Worm (Caenorhabditis elegans) whole organism, early embryonic: ENCODE data around the gene C07C7.1.

Source experiments
- B0310.2 ChIP-seq: sonication (generic microtip); optimal IDR thresholded peaks from 2 replicates; lab custom pipeline; 2016; ENCODE audit warnings: mild to moderate bottlenecking, missing genetic modification characterization, missing compliant biosample characterization
- F13C5.2 ChIP-seq: sonication (generic microtip); optimal IDR thresholded peaks from 2 replicates; lab custom pipeline; 2017; ENCODE audit warnings: mild to moderate bottlenecking, missing genetic modification characterization, inconsistent platforms, missing compliant biosample characterization
- aly-1 ChIP-seq: sonication (generic microtip); optimal IDR thresholded peaks from 2 replicates; lab custom pipeline; 2016; ENCODE audit warnings: missing genetic modification characterization, missing compliant biosample characterization
- ama-1 ChIP-seq: fragments of 150-350 bp; optimal IDR thresholded peaks from 2 replicates; lab custom pipeline; 2014
- ceh-13 ChIP-seq: fragments of 200-800 bp; sonication (Bioruptor generic); optimal IDR thresholded peaks from 2 replicates; lab custom pipeline; 2018; ENCODE audit warnings: mild to moderate bottlenecking, missing genetic modification characterization, missing compliant biosample characterization
- ceh-36 ChIP-seq: sonication (generic microtip); optimal IDR thresholded peaks from 2 replicates; lab custom pipeline; 2016; ENCODE audit warnings: missing genetic modification characterization, inconsistent platforms, missing compliant biosample characterization
- ets-7 ChIP-seq: sonication (generic microtip); optimal IDR thresholded peaks from 2 replicates; lab custom pipeline; 2016; ENCODE audit warnings: missing genotype, missing genetic modification characterization, missing compliant biosample characterization
- flt-1 ChIP-seq: fragments of 200-800 bp; sonication (Bioruptor generic); IDR thresholded peaks from 2 replicates; pipeline ENCODE4 v1.3.6; 2022; ENCODE audit warnings: missing genetic modification characterization, missing compliant biosample characterization
- hmbx-1 ChIP-seq: sonication (generic microtip); optimal IDR thresholded peaks from 2 replicates; lab custom pipeline; 2016; ENCODE audit warnings: mild to moderate bottlenecking, missing genetic modification characterization, missing compliant biosample characterization
- hmg-4 ChIP-seq: fragments of 200-800 bp; sonication (Bioruptor generic); optimal IDR thresholded peaks from 2 replicates; lab custom pipeline; 2018; ENCODE audit warnings: mild to moderate bottlenecking, missing genetic modification characterization, missing compliant biosample characterization
- hnd-1 ChIP-seq: sonication (generic microtip); optimal IDR thresholded peaks from 2 replicates; lab custom pipeline; 2016; ENCODE audit warnings: missing genetic modification characterization, missing compliant biosample characterization
- pes-1 ChIP-seq: fragments of 200-800 bp; sonication (Bioruptor generic); IDR thresholded peaks from 2 replicates; pipeline ENCODE4 v1.3.6; 2022; ENCODE audit warnings: missing genetic modification reagents, missing genetic modification characterization, missing compliant biosample characterization
- scrt-1 ChIP-seq: fragments of 200-800 bp; sonication (Bioruptor generic); IDR thresholded peaks from 2 replicates; pipeline ENCODE4 v1.3.6; 2022; ENCODE audit warnings: missing genetic modification characterization, missing compliant biosample characterization
- sea-1 ChIP-seq: fragments of 200-800 bp; sonication (Bioruptor generic); conservative IDR thresholded peaks from 2 replicates; pipeline ENCODE4 v1.3.6; 2022; ENCODE audit warnings: missing genetic modification characterization, missing compliant biosample characterization
- tbx-11 ChIP-seq: fragments of 200-800 bp; sonication (Bioruptor generic); IDR thresholded peaks from 2 replicates; pipeline ENCODE4 v1.3.6; 2022; ENCODE audit warnings: missing genetic modification characterization, missing compliant biosample characterization
- tbx-37 ChIP-seq: fragments of 200-800 bp; sonication (Bioruptor generic); conservative IDR thresholded peaks from 2 replicates; pipeline ENCODE4 v1.3.6; 2022; ENCODE audit warnings: missing genetic modification reagents, missing genetic modification characterization, missing compliant biosample characterization
- tra-4 ChIP-seq: sonication (generic microtip); optimal IDR thresholded peaks from 2 replicates; lab custom pipeline; 2017; ENCODE audit warnings: missing genetic modification characterization, missing compliant biosample characterization

Gene C07C7.1

DNA sequence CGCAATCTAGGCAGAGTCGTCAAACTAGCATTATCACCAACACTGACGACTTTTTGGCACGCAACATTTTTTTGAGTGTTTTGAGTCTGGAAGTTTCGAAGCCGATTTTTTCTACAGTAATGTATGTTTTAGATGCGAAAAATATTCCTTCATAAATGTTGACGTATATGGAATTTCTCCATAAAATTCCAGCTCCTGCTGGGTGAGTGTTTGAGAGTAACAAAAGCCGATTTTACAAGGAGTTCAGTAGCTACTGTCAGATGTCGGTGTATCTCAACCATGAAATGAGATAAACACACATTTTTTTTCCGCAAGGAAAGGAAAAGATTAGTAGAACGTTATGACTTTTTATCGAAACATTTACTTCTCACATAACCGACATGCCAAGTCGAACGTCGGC, 30.2 kb downstream of the C07C7.1 start:
- no peak for TF ChIP-seq sea-1 (GFP tag; lab: Robert Waterston, UW)
- TF ChIP-seq F13C5.2, result no peak
- TF ChIP-seq B0310.2 (tag; lab: Kevin White, UChicago), result no peak
- TF ChIP-seq ama-1, result no peak
- TF ChIP-seq ceh-36 (tag; lab: Kevin White, UChicago), result no peak

DNA sequence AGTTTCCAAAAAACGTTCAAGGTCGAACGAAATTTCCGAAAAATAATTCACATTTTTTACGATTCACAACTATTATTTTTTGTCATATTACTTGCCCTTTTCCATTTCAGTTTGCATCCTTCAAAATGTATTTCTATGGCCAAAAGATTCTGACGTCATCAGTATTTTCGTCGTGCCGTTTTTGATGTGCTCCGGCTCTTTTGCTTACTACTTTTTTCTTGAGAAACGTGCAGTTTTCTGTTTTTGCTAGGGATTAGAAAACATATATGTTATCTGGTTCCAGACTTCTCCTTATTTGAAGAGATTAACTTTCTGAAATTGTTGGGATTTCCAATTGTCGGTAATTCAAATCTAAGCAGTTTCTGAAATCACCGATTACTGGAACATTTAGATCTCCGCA, 31.2 kb downstream of the C07C7.1 start:
- no peak for TF ChIP-seq sea-1 (GFP tag; lab: Robert Waterston, UW)
- no peak for TF ChIP-seq hnd-1 (tag; lab: Kevin White, UChicago)

DNA sequence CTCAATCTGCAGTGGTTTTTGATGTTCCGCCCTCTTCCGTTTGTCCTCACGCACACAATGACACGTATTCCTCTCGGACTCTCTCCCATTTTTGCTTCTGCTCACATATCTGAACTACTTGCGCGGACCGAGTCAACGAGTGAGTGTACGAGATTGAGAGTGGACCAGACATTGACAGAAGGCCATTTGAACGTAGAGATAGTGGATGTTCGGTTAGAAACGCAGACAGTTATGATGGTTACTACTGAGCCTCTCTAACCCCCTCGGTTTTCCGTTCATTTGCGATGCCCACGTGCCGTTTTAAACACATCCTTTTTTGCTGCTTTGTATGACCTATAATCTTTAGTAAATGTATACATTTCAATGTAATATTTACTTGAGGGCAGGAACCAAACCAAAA, 31.8 kb downstream of the C07C7.1 start:
- TF ChIP-seq hmbx-1 (tag; lab: Kevin White, UChicago) (no peak), tbx-37 (GFP tag; lab: Robert Waterston, UW) (no peak), tra-4 (tag; lab: Kevin White, UChicago) (no peak), ets-7 (tag; lab: Kevin White, UChicago) (peak; percentile 11), hmg-4 (GFP tag; lab: Kevin White, UChicago) (peak; percentile 56)

DNA sequence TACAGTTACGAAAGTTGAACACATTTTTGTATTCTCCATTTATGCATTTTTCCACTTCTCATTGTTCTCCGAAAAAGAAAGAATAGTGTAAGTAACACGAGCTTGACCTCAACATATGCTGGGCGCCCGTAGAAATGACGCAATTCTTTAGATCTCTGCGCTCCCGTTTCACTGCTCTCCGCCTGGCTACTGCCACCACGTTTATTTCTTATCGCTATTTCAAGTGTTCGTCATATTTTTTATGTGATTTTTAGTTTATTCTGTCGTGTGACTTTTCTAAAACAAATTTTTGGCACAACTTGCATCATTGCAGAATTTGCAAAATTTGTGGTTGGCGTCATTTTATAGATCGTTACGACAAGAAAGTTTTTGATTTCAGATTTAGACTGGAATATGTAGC, 32.3 kb downstream of the C07C7.1 start:
- TF ChIP-seq aly-1 (tag; lab: Kevin White, UChicago) (no peak), sea-1 (GFP tag; lab: Robert Waterston, UW) (no peak), hmbx-1 (tag; lab: Kevin White, UChicago) (no peak), B0310.2 (tag; lab: Kevin White, UChicago) (no peak), tbx-37 (GFP tag; lab: Robert Waterston, UW) (no peak), tra-4 (tag; lab: Kevin White, UChicago) (no peak), pes-1 (GFP tag; lab: Robert Waterston, UW) (no peak), flt-1 (no peak)

DNA sequence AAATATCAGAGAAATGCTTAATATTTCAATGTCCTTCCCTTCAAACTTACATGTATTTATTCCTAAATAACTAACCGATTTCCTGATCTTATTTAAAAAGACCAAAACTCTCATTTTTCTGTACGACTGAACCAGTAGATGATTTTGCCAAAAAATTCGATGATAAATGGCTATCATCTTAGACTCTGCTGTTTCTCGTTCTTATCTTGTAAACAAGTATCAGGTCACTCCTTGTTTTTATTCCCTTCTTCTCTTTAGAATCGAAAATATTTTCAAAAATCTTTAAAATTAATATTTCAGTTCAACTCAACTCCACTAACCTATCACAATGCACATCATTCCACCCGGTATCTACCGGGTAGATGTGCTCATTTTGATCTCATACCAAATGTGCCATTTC, 32.8 kb downstream of the C07C7.1 start, which contains the start of gene C46C2.2:
TSS of gene C46C2.2 (plus strand) at position 301 of the 400 bp plus-strand sequence.
- TF ChIP-seq tbx-11, result no peak
- TF ChIP-seq ceh-36 (tag; lab: Kevin White, UChicago), result no peak
- TF ChIP-seq hmbx-1 (tag; lab: Kevin White, UChicago), result no peak
- no peak for TF ChIP-seq hmg-4 (GFP tag; lab: Kevin White, UChicago)
- TF ChIP-seq tra-4 (tag; lab: Kevin White, UChicago), result no peak
- TF ChIP-seq scrt-1 (GFP tag; lab: Robert Waterston, UW), result no peak
- TF ChIP-seq hnd-1 (tag; lab: Kevin White, UChicago), result no peak
- TF ChIP-seq tbx-37 (GFP tag; lab: Robert Waterston, UW), result no peak
- TF ChIP-seq B0310.2 (tag; lab: Kevin White, UChicago), result no peak
- TF ChIP-seq sea-1 (GFP tag; lab: Robert Waterston, UW), result no peak
- TF ChIP-seq ets-7 (tag; lab: Kevin White, UChicago), result no peak
- no peak for TF ChIP-seq pes-1 (GFP tag; lab: Robert Waterston, UW)
- TF ChIP-seq ama-1, result no peak
- TF ChIP-seq aly-1 (tag; lab: Kevin White, UChicago), result no peak
- TF ChIP-seq F13C5.2, result no peak
- no peak for TF ChIP-seq flt-1
- TF ChIP-seq ceh-13 (GFP tag; lab: Kevin White, UChicago), result no peak

DNA sequence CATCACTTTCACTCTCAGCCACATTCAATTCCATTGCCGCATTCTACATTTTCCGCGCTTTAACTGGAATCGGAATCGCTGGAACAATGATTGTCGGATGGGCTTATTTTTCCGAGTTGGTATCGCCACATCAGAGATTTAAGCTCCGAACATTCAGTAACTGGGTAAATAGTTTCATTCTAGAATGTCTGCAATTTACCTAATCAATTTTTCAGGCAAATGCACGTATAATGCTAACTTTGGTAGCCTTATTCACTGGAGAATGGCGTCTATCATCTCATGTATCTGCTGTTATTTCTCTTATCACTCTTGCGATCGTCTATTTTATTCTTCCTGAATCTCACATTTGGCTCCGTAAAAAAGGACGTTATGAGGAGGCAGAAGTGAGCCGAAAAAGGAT, 33.8 kb downstream of the C07C7.1 start:
- TF ChIP-seq sea-1 (GFP tag; lab: Robert Waterston, UW), result no peak
- no peak for TF ChIP-seq pes-1 (GFP tag; lab: Robert Waterston, UW)

DNA sequence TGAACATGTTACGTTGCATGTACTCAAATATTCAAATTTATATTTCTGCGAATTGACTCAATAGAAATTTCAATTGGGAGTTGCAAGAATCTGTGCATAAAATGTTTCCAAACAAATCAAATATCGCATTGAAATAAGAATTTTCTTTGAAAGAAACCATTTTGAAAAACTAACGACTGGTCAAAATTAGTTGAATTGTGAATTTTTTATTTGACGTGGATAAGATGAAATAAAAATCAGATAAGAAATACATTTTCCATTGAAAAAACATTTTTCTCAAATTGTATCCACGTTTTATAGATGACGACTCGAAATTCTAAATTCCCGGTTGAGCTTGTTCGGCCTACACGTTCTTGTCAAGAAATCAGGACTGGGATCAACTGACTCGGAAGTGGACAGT, 40.2 kb downstream of the C07C7.1 start, which contains the start of gene C46C2.3:
TSS of gene C46C2.3 (plus strand) at position 301 of the 400 bp plus-strand sequence.
- TF ChIP-seq pes-1 (GFP tag; lab: Robert Waterston, UW) (no peak), aly-1 (tag; lab: Kevin White, UChicago) (no peak)

DNA sequence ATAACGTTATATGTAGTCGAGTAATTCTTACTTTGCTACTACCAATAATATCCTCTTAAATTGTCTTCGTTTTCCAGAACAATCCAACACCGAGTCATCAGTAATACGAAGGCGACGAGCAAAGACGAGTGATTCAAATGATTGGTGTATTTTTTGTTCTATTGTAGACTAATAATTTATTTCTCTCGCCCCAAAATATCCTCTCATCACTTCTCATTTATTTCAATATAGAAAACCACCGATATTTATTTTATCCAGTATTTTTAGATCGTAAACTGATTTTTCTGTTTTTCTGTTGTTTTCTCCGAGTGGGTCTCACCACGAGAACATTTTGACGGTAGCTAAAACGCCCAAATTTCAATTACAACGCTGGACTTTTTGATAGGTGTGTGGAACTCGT, 43.0 kb downstream of the C07C7.1 start:
- TF ChIP-seq F13C5.2 (no peak), ama-1 (no peak), ceh-36 (tag; lab: Kevin White, UChicago) (no peak), pes-1 (GFP tag; lab: Robert Waterston, UW) (no peak), hmbx-1 (tag; lab: Kevin White, UChicago) (no peak), tra-4 (tag; lab: Kevin White, UChicago) (no peak), sea-1 (GFP tag; lab: Robert Waterston, UW) (no peak), flt-1 (no peak), scrt-1 (GFP tag; lab: Robert Waterston, UW) (no peak), ets-7 (tag; lab: Kevin White, UChicago) (no peak)

DNA sequence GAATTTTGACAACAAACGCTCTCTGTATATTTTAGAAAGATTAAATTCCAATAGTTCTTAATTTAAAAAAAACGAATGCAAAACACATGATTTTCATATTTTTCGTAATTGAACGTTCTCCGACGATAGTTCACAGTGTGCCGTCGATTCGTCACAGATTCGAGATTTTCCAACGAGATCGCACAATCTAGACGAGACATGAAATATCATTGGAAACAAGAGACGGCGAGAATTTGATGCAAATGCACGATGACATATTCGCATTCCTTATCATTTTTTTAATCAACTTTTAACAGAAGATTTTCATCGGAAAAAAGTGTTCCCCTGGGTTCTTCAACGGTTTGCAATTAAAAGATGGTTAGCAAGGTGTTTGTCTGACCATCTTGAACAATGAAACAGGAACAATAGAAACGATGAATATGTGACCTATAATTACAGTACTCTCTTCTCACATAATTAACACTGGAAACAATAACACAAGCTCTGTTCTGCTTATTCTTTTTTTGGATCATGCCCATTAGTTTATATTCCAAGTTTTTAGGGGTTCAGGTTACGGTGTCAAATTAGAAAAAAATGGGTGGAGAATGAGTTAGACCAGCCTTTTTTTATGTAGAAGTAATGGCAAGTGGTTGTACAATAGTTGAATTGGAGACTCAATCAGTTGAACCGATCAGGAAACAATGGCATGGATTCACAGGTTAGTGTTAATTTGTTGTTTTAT, 47.9 kb downstream of the C07C7.1 start, which contains the start of gene Y11D7A.3:
TSS of gene Y11D7A.3 (plus strand) at position 671 of the 721 bp plus-strand sequence.
- TF ChIP-seq hmbx-1 (tag; lab: Kevin White, UChicago) (no peak), scrt-1 (GFP tag; lab: Robert Waterston, UW) (no peak), flt-1 (no peak), sea-1 (GFP tag; lab: Robert Waterston, UW) (no peak), ceh-36 (tag; lab: Kevin White, UChicago) (no peak), aly-1 (tag; lab: Kevin White, UChicago) (no peak), hmg-4 (GFP tag; lab: Kevin White, UChicago) (no peak), pes-1 (GFP tag; lab: Robert Waterston, UW) (no peak), tbx-11 (no peak), tbx-37 (GFP tag; lab: Robert Waterston, UW) (no peak), ceh-13 (GFP tag; lab: Kevin White, UChicago) (no peak), ets-7 (tag; lab: Kevin White, UChicago) (no peak), tra-4 (tag; lab: Kevin White, UChicago) (no peak)
